Worm (Caenorhabditis elegans): Measurements from ENCODE around the gene lin-39.

DNA sequence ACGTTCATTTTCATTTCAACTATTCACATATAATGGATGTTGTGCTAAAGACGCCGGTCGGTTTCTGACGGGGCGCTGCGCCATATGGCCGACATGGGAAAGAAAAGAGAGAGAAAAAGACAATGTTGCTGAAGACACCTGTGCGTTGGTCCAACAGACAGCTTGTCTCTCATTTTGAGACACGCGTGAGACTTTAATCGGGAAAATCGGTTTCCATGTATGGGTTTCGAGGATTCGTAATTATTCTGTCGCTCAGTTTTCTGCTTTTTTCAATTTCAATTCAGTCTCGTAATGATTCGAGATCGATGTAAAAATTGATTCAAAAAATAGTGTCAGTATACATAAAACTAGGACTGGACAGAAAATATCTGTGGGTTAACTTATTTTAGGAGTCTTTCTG, 5.6 kb downstream of the lin-39 start:
- TF ChIP-seq cebp-1 (GFP tag; IDR thresholded peaks at IDR 0.05) (no peak), cebp-1 (tag; optimal IDR thresholded peaks at IDR 0.05) (no peak), F39B2.1 (GFP tag; IDR thresholded peaks at IDR 0.05) (no peak), nhr-179 (tag; optimal IDR thresholded peaks at IDR 0.05) (no peak), let-526 (GFP tag; IDR thresholded peaks at IDR 0.05) (no peak), nhr-80 (tag; optimal IDR thresholded peaks at IDR 0.05) (no peak)
